Worm (Caenorhabditis elegans): ENCODE data around the gene F36H9.2.
A peak's percentile ranks its signal among the peaks of the same experiment; 100 is the strongest.

Gene F36H9.2

DNA sequence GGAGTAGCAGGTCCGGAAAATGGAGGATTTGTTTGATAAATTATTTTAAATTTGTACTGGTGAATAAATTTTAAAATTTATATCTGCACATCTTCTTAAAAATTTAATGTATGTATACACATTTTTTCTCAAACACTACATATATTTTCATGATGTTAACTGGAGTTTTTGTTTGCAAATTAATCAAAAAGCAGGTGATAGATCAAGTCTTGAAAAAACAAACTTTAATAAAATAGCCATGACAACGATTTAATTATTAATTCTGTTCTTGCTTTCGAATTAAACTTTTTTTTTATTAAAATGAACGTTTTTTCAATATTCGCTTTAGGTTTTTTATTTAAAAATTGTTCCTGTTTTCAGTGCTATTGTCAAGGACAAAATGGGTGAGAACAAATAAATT is 6.0 kb downstream of the F36H9.2 start, which contains the start of gene F36H9.1:
F36H9.1 (plus strand) TSS at position 301 of the 400 bp plus-strand sequence.
- no peak for TF ChIP-seq blmp-1 (tag; optimal IDR thresholded peaks at IDR 0.05; ENCODE audit: insufficient read depth)
- no peak for TF ChIP-seq mdl-1 (tag; optimal IDR thresholded peaks at IDR 0.05)
- TF ChIP-seq nhr-11 (tag; optimal IDR thresholded peaks at IDR 0.05): no peak
- TF ChIP-seq ztf-4 (tag; optimal IDR thresholded peaks at IDR 0.05): no peak
- TF ChIP-seq gmeb-1 (tag; optimal IDR thresholded peaks at IDR 0.05): no peak
- TF ChIP-seq egl-27 (tag; optimal IDR thresholded peaks at IDR 0.05): no peak
- TF ChIP-seq lin-13 (GFP tag; optimal IDR thresholded peaks at IDR 0.05): no peak
- no peak for TF ChIP-seq nhr-23 (tag; optimal IDR thresholded peaks at IDR 0.05)
- TF ChIP-seq lin-39 (tag; optimal IDR thresholded peaks at IDR 0.05): no peak
- TF ChIP-seq nhr-25 (tag; optimal IDR thresholded peaks at IDR 0.05): no peak
- no peak for TF ChIP-seq snpc-4 (tag; optimal IDR thresholded peaks at IDR 0.05)
- no peak for TF ChIP-seq skn-1 (tag; optimal IDR thresholded peaks at IDR 0.05)
- no peak for TF ChIP-seq elt-3 (tag; optimal IDR thresholded peaks at IDR 0.05)

DNA sequence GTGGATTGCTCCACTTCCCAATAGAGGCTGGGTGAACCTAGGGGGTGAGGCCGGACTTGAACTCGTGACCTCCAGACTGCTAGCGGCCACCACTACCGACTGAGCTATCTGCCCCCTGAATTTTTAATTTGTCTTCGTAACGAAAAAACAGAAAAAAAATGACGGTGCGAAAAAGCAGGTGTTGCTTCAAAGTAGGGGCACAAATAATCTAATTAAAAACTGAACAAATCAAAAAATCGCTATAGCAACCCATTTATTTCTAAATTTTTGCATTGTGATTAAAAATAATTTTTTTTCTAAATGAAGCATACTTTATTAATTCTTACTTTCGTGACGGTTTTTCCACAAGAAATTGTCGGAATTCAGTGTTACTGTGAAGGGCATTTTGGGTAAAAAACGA is 9.6 kb downstream of the F36H9.2 start, which contains the start of gene F36H9.10:
F36H9.10 (plus strand) TSS at position 301 of the 400 bp plus-strand sequence.
- no peak for TF ChIP-seq nhr-6 (tag; optimal IDR thresholded peaks at IDR 0.05)
- no peak for TF ChIP-seq nhr-10 (tag; optimal IDR thresholded peaks at IDR 0.05)
- TF ChIP-seq nhr-77 (tag; optimal IDR thresholded peaks at IDR 0.05): no peak
- TF ChIP-seq ztf-4 (tag; optimal IDR thresholded peaks at IDR 0.05): no peak
- TF ChIP-seq lin-39 (tag; optimal IDR thresholded peaks at IDR 0.05): no peak
- no peak for TF ChIP-seq mbf-1 (tag; optimal IDR thresholded peaks at IDR 0.05)
- no peak for TF ChIP-seq mab-5 (tag; optimal IDR thresholded peaks at IDR 0.05)
- no peak for TF ChIP-seq ztf-1 (GFP tag; conservative IDR thresholded peaks at IDR 0.05)
- no peak for TF ChIP-seq aly-2 (tag; optimal IDR thresholded peaks at IDR 0.05)
- TF ChIP-seq unc-55 (GFP tag; optimal IDR thresholded peaks at IDR 0.05): no peak
- no peak for TF ChIP-seq ZK546.5 (tag; optimal IDR thresholded peaks at IDR 0.05)
- TF ChIP-seq lin-13 (GFP tag; optimal IDR thresholded peaks at IDR 0.05): no peak
- TF ChIP-seq nhr-12 (tag; optimal IDR thresholded peaks at IDR 0.05): no peak
- no peak for TF ChIP-seq nhr-21 (tag; optimal IDR thresholded peaks at IDR 0.05)
- TF ChIP-seq sma-9 (GFP tag; optimal IDR thresholded peaks at IDR 0.05): no peak
- no peak for TF ChIP-seq sma-9 (tag; optimal IDR thresholded peaks at IDR 0.05)
- TF ChIP-seq nhr-237 (tag; optimal IDR thresholded peaks at IDR 0.05): no peak
- TF ChIP-seq gmeb-1 (tag; optimal IDR thresholded peaks at IDR 0.05): no peak
- TF ChIP-seq ztf-11 (tag; optimal IDR thresholded peaks at IDR 0.05): no peak

DNA sequence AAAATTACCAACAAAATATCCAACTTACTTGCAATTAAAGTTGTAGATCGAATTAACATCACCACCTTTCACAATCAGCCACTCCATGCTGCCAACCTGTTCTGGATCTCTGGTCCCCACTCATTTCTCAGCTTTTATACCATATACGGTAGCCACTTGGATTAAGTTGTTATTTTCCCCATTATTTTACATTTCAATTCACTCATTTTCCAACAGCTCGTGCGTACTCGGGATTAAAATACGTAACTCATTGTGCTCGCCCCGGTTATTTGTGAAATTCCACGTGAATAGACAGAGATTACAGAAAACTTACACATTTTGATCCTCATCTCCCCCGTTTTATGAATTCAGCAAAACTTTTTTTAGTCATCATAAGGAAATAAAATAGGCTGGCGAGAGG is 14.8 kb downstream of the F36H9.2 start, which contains the start of gene srt-41:
srt-41 (minus strand) TSS at position 101 of the 400 bp plus-strand sequence.
- TF ChIP-seq blmp-1 (tag; optimal IDR thresholded peaks at IDR 0.05; ENCODE audit: insufficient read depth): no peak
- no peak for TF ChIP-seq ceh-16 (tag; optimal IDR thresholded peaks at IDR 0.05)
- TF ChIP-seq lin-11 (tag; optimal IDR thresholded peaks at IDR 0.05): no peak

DNA sequence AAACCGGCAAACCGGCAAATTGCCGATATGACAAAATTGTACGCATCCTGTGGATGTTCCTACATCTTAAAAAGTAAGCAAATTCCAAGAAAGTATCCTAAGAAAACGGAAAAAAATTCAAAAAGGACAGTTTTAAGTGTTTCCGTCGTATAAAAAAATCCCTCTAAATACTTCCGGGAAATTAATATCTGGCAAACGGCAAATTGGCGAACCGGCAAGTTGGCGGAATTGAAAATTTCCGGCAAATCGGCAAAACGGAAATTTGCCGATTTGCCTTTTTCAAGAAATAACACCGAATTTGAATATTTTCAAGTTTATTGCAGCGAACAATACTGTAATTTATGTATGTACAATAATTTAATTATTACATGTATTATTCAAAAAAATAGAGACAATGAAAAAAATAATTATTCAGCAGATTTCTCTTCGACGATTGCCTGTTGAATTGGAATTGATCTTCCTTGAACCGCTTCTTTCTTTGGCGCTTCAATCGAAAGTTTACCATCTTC is 15.8 kb downstream of the F36H9.2 start:
- TF ChIP-seq nhr-6 (tag; optimal IDR thresholded peaks at IDR 0.05) (no peak), ceh-16 (tag; optimal IDR thresholded peaks at IDR 0.05) (no peak), alr-1 (tag; optimal IDR thresholded peaks at IDR 0.05) (no peak), C34F6.9 (tag; optimal IDR thresholded peaks at IDR 0.05) (peak; percentile 61), ztf-4 (tag; optimal IDR thresholded peaks at IDR 0.05) (peak; percentile 1), ama-1 (optimal IDR thresholded peaks at IDR 0.05) (peak; percentile 83), fos-1 (tag; optimal IDR thresholded peaks at IDR 0.05) (no peak)

DNA sequence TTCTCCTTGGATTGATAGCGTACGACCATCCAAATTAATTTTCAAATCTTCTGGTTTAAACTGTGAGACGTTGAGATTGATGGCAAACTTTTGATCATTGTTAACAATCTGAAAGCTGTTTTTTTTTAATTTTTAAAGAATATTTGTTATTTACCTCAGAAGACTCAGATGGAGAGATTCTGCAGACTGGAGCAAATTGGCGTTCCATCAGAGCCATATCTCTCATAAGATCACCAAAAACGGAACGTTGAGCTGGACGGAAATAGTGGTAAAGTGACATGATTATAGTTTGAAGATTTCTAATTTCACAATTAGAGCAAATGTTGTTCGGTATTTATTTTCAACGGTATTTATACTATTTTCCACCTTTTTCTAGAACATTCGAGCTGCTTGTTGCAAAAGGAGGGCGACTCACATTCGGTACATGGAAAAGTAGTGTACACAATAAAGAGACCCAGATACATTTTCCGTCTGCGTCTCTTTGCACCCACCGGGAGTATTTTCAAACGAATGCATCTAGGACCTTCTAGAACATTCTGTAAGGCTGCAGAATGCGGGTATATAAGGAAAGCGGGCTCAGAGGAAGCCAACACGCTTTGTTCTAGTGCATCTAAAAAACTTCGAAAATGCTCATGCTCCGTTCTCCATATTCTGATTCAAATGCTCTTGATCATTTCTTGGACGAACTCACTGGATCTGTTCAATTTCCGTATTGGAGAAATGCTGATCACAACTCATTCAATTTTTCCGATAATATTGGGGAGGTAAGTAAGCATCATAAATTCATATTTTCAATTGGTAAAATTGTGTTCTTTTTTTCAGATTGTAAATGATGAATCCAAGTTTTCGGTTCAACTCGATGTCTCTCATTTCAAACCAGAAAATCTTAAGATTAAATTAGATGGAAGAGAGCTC is 16.6 kb downstream of the F36H9.2 start, which contains the start of the genes hsp-16.2 and hsp-16.41:
hsp-16.2 (minus strand) TSS at position 313 of the 915 bp plus-strand sequence.
hsp-16.41 (plus strand) TSS at position 534 of the 915 bp plus-strand sequence.
- TF ChIP-seq lin-13 (GFP tag; optimal IDR thresholded peaks at IDR 0.05): peak; percentile 21
- peak; percentile 74 for TF ChIP-seq sma-9 (GFP tag; optimal IDR thresholded peaks at IDR 0.05)
- no peak for TF ChIP-seq sma-9 (tag; optimal IDR thresholded peaks at IDR 0.05)
- peak; percentile 65 for TF ChIP-seq F13H6.1 (tag; optimal IDR thresholded peaks at IDR 0.05)
- no peak for TF ChIP-seq mdl-1 (tag; optimal IDR thresholded peaks at IDR 0.05)
- TF ChIP-seq aly-2 (tag; optimal IDR thresholded peaks at IDR 0.05): no peak
- peak; percentile 63 for TF ChIP-seq unc-55 (GFP tag; optimal IDR thresholded peaks at IDR 0.05)
- TF ChIP-seq crh-2 (tag; optimal IDR thresholded peaks at IDR 0.05): peak; percentile 65
- TF ChIP-seq peb-1 (tag; optimal IDR thresholded peaks at IDR 0.05): no peak
- peak; percentile 57 for TF ChIP-seq ztf-4 (tag; optimal IDR thresholded peaks at IDR 0.05)
- TF ChIP-seq fos-1 (tag; optimal IDR thresholded peaks at IDR 0.05): peak; percentile 37
- TF ChIP-seq nhr-11 (tag; optimal IDR thresholded peaks at IDR 0.05): no peak
- TF ChIP-seq egl-27 (tag; optimal IDR thresholded peaks at IDR 0.05): no peak
- no peak for TF ChIP-seq ztf-1 (GFP tag; conservative IDR thresholded peaks at IDR 0.05)
- no peak for TF ChIP-seq R02D3.7 (tag; optimal IDR thresholded peaks at IDR 0.05)
- no peak for TF ChIP-seq snpc-4 (tag; optimal IDR thresholded peaks at IDR 0.05)
- TF ChIP-seq C34F6.9 (tag; optimal IDR thresholded peaks at IDR 0.05): peak; percentile 61
- TF ChIP-seq unc-62 (GFP tag; optimal IDR thresholded peaks at IDR 0.05): no peak
- no peak for TF ChIP-seq skn-1 (tag; optimal IDR thresholded peaks at IDR 0.05)
- TF ChIP-seq lsy-2 (tag; optimal IDR thresholded peaks at IDR 0.05): peak in 1 of 2 experiments; percentile 72
- no peak for TF ChIP-seq nhr-12 (tag; optimal IDR thresholded peaks at IDR 0.05)
- peak; percentile 97 for TF ChIP-seq ama-1 (optimal IDR thresholded peaks at IDR 0.05)
- peak; percentile 40 for TF ChIP-seq nhr-129 (tag; optimal IDR thresholded peaks at IDR 0.05)
- TF ChIP-seq sem-4 (tag; optimal IDR thresholded peaks at IDR 0.05): peak; percentile 52
